Worm (Caenorhabditis elegans): ENCODE results near the gene aex-2.
"Not testable (repeated sequence)": the region's sequence is repeated elsewhere in the genome, so short reads cannot be mapped to it uniquely, and the experiment has no call there.

ce11 chrX:9627164-9627563, 25.8 kb downstream of the aex-2 start:
- TF ChIP-seq ets-4 (GFP tag; optimal IDR thresholded peaks at IDR 0.05); ztf-26 (tag; optimal IDR thresholded peaks at IDR 0.05); Y67H2A.10 (GFP tag; conservative IDR thresholded peaks at IDR 0.05); B0019.2 (GFP tag; conservative IDR thresholded peaks at IDR 0.05); F39B2.1 (GFP tag; IDR thresholded peaks at IDR 0.05); T07F8.4 (tag; optimal IDR thresholded peaks at IDR 0.05): not testable (repeated sequence)

Data from whole organism, young adult.